Comparison of ENCODE assay signal across 3 worm cellular contexts in the genomic region with DNA sequence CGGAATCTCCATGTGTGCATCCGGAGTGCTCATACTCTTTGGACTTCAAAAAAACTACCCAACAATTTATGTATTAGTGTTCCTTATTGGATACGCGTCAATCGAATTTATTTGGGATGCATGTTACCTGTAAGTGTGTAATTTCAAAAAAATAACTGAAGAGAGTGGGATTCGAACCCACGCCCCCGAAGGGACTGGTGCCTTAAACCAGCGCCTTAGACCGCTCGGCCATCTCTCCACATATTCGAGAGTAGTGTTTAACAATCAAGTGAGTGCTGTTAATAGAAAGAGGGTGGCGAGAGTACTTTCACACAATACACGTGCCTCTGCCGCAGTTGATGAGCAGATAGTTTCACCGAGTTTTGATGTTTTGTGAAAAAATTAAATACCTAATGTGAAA.
TF ChIP-seq lines count a peak whose summit lies in the region.

No protein-coding gene starts in this region.

TF ChIP-seq in whole organism, L1 larva, 84 proteins besides CTCF, POLR2A, EP300 and RAD21 (continued from another document):
- TF ChIP-seq skn-1 (tag; optimal IDR thresholded peaks at IDR 0.05; lab: Kevin White, UChicago) = peak; percentile 26
- TF ChIP-seq hpl-2 (GFP tag; optimal IDR thresholded peaks at IDR 0.05; lab: Kevin White, UChicago) = peak; percentile 48
- TF ChIP-seq nhr-77 (tag; optimal IDR thresholded peaks at IDR 0.05; lab: Kevin White, UChicago) = peak; percentile 30
- peak; percentile 72 for TF ChIP-seq nhr-85 (tag; lab: Kevin White, UChicago)
- TF ChIP-seq aha-1 (tag; optimal IDR thresholded peaks at IDR 0.05; lab: Kevin White, UChicago) = no peak
- peak in 2 of 3 experiments; percentile 3 to 43 for TF ChIP-seq ceh-82 (tag; optimal IDR thresholded peaks at IDR 0.05; lab: Kevin White, UChicago)
- peak; percentile 53 for TF ChIP-seq lin-13 (GFP tag; optimal IDR thresholded peaks at IDR 0.05; lab: Kevin White, UChicago)
- TF ChIP-seq ztf-11 (tag; optimal IDR thresholded peaks at IDR 0.05; lab: Kevin White, UChicago) = no peak
- peak; percentile 15 for TF ChIP-seq unc-130 (tag; optimal IDR thresholded peaks at IDR 0.05; lab: Kevin White, UChicago)
- TF ChIP-seq mdl-1 (tag; optimal IDR thresholded peaks at IDR 0.05; lab: Kevin White, UChicago) = peak in 1 of 2 experiments; percentile 76
- TF ChIP-seq nhr-19 (GFP tag; conservative IDR thresholded peaks at IDR 0.05; lab: Robert Waterston, UW) = peak; percentile 65
- TF ChIP-seq lin-35 (GFP tag; optimal IDR thresholded peaks at IDR 0.05; lab: Kevin White, UChicago) = peak in 1 of 2 experiments; percentile 73
- TF ChIP-seq egl-27 (tag; optimal IDR thresholded peaks at IDR 0.05; lab: Kevin White, UChicago) = no peak
- no peak for TF ChIP-seq C34B4.2 (tag; optimal IDR thresholded peaks at IDR 0.05; lab: Kevin White, UChicago)
- TF ChIP-seq mab-9 (GFP tag; IDR thresholded peaks at IDR 0.05; lab: Robert Waterston, UW) = peak; percentile 46; the same call in 1 of the 2 replicates
- TF ChIP-seq nhr-28 (tag; optimal IDR thresholded peaks at IDR 0.05; lab: Kevin White, UChicago) = no peak
- TF ChIP-seq nhr-20 (tag; optimal IDR thresholded peaks at IDR 0.05; lab: Kevin White, UChicago) = peak; percentile 62
- TF ChIP-seq grh-1 (GFP tag; IDR thresholded peaks at IDR 0.05; lab: Robert Waterston, UW) = no peak
- peak; percentile 61 for TF ChIP-seq nhr-90 (tag; optimal IDR thresholded peaks at IDR 0.05; lab: Kevin White, UChicago; ENCODE audit: poor library complexity)
- TF ChIP-seq lin-14 (GFP tag; optimal IDR thresholded peaks at IDR 0.05; lab: Kevin White, UChicago) = peak; percentile 65
- TF ChIP-seq swsn-7 (tag; optimal IDR thresholded peaks at IDR 0.05; lab: Kevin White, UChicago) = peak; percentile 51
- peak; percentile 42 for TF ChIP-seq tbx-2 (tag; optimal IDR thresholded peaks at IDR 0.05; lab: Kevin White, UChicago)
- TF ChIP-seq ceh-88 (GFP tag; IDR thresholded peaks at IDR 0.05; lab: Robert Waterston, UW) = no peak
- TF ChIP-seq blmp-1 (tag; optimal IDR thresholded peaks at IDR 0.05; lab: Kevin White, UChicago) = peak; percentile 9
- peak; percentile 5 to 20 for TF ChIP-seq efl-1 (optimal IDR thresholded peaks at IDR 0.05; lab: Kevin White, UChicago)
- peak in 1 of 2 experiments; percentile 90 for TF ChIP-seq efl-1 (GFP tag; optimal IDR thresholded peaks at IDR 0.05 in 1 of 2; lab: Kevin White, UChicago)
- TF ChIP-seq Y116A8C.19 (tag; optimal IDR thresholded peaks at IDR 0.05; lab: Kevin White, UChicago; ENCODE audit: borderline replicate concordance) = no peak
- peak; percentile 59 for TF ChIP-seq xbp-1 (tag; optimal IDR thresholded peaks at IDR 0.05; lab: Kevin White, UChicago)
- no peak for TF ChIP-seq ceh-90 (tag; optimal IDR thresholded peaks at IDR 0.05; lab: Kevin White, UChicago)
- peak; percentile 73 for TF ChIP-seq snu-23 (GFP tag; optimal IDR thresholded peaks at IDR 0.05; lab: Kevin White, UChicago)
- no peak for TF ChIP-seq pag-3 (tag; optimal IDR thresholded peaks at IDR 0.05; lab: Kevin White, UChicago; ENCODE audit: borderline replicate concordance, insufficient read depth)
- no peak for TF ChIP-seq isw-1 (GFP tag; IDR thresholded peaks at IDR 0.05; lab: Robert Waterston, UW)
- TF ChIP-seq zag-1 (tag; optimal IDR thresholded peaks at IDR 0.05; lab: Kevin White, UChicago) = no peak
- TF ChIP-seq lsy-2 (tag; optimal IDR thresholded peaks at IDR 0.05; lab: Kevin White, UChicago) = peak; percentile 16 to 58
- TF ChIP-seq C04F5.9 (tag; optimal IDR thresholded peaks at IDR 0.05; lab: Kevin White, UChicago) = no peak
- TF ChIP-seq mep-1 (tag; optimal IDR thresholded peaks at IDR 0.05; lab: Kevin White, UChicago) = peak; percentile 31
- TF ChIP-seq vab-15 (tag; optimal IDR thresholded peaks at IDR 0.05; lab: Kevin White, UChicago) = no peak
- no peak for TF ChIP-seq efl-3 (GFP tag; optimal IDR thresholded peaks at IDR 0.05; lab: Kevin White, UChicago)
- TF ChIP-seq nhr-47 (tag; optimal IDR thresholded peaks at IDR 0.05; lab: Kevin White, UChicago) = peak; percentile 71
- TF ChIP-seq egl-13 (tag; optimal IDR thresholded peaks at IDR 0.05; lab: Kevin White, UChicago) = no peak

TF ChIP-seq in whole organism, L3 larva, 47 proteins besides CTCF, POLR2A, EP300 and RAD21 (continued from another document):
- TF ChIP-seq ZK546.5 (tag; optimal IDR thresholded peaks at IDR 0.05; lab: Kevin White, UChicago) = no peak
- TF ChIP-seq ceh-16 (tag; optimal IDR thresholded peaks at IDR 0.05; lab: Kevin White, UChicago) = no peak

TF ChIP-seq in whole organism, young adult, 124 proteins besides CTCF, POLR2A, EP300 and RAD21 (continued from another document and continues in another):
- TF ChIP-seq nfyb-1 (GFP tag; IDR thresholded peaks at IDR 0.05; lab: Robert Waterston, UW) = peak; percentile 82
- peak; percentile 56; the same call in 1 of the 2 replicates for TF ChIP-seq hmg-20 (GFP tag; IDR thresholded peaks at IDR 0.05; lab: Robert Waterston, UW)
- TF ChIP-seq die-1 (tag; optimal IDR thresholded peaks at IDR 0.05; lab: Kevin White, UChicago) = peak; percentile 88
- no peak for TF ChIP-seq dpl-1 (GFP tag; optimal IDR thresholded peaks at IDR 0.05; lab: Kevin White, UChicago)
- TF ChIP-seq tbp1 (GFP tag; optimal IDR thresholded peaks at IDR 0.05; lab: Kevin White, UChicago) = peak; percentile 95
- peak; percentile 49 for TF ChIP-seq madf-10 (tag; optimal IDR thresholded peaks at IDR 0.05; lab: Kevin White, UChicago)
- no peak for TF ChIP-seq cebp-2 (GFP tag; IDR thresholded peaks at IDR 0.05; lab: Robert Waterston, UW)
- peak; percentile 88 for TF ChIP-seq him-1 (tag; optimal IDR thresholded peaks at IDR 0.05; lab: Kevin White, UChicago)
- no peak for TF ChIP-seq lin-35 (GFP tag; optimal IDR thresholded peaks at IDR 0.05; lab: Kevin White, UChicago)
- 0 out of 2 replicates have a peak, but pooled peaks have one; percentile 48 for TF ChIP-seq mcd-1 (GFP tag; IDR thresholded peaks at IDR 0.05; lab: Robert Waterston, UW)
- peak; percentile 71 for TF ChIP-seq hrde-1 (tag; optimal IDR thresholded peaks at IDR 0.05; lab: Kevin White, UChicago; ENCODE audit: borderline replicate concordance)
- peak; percentile 88 for TF ChIP-seq dox-1 (GFP tag; IDR thresholded peaks at IDR 0.05; lab: Robert Waterston, UW)
- no peak for TF ChIP-seq F10E7.11 (tag; optimal IDR thresholded peaks at IDR 0.05; lab: Kevin White, UChicago)
- peak; percentile 12 for TF ChIP-seq tlf-1 (GFP tag; optimal IDR thresholded peaks at IDR 0.05; lab: Kevin White, UChicago)
- TF ChIP-seq nhr-90 (tag; optimal IDR thresholded peaks at IDR 0.05; lab: Kevin White, UChicago) = peak; percentile 82
- TF ChIP-seq hsf-1 (GFP tag; IDR thresholded peaks at IDR 0.05; lab: Robert Waterston, UW) = no peak
- TF ChIP-seq lir-1 (GFP tag; conservative IDR thresholded peaks at IDR 0.05; lab: Robert Waterston, UW) = no peak
- TF ChIP-seq rec-8 (tag; optimal IDR thresholded peaks at IDR 0.05; lab: Kevin White, UChicago) = peak; percentile 58 to 78
- peak; percentile 50; the same call in 1 of the 2 replicates for TF ChIP-seq rcor-1 (GFP tag; IDR thresholded peaks at IDR 0.05; lab: Robert Waterston, UW)
- TF ChIP-seq fkh-3 (tag; optimal IDR thresholded peaks at IDR 0.05; lab: Kevin White, UChicago) = peak; percentile 72
- no peak for TF ChIP-seq madf-8 (GFP tag; conservative IDR thresholded peaks at IDR 0.05; lab: Robert Waterston, UW)
- peak; percentile 47 for TF ChIP-seq T07F8.4 (tag; optimal IDR thresholded peaks at IDR 0.05; lab: Kevin White, UChicago)
- TF ChIP-seq B0336.3 (GFP tag; IDR thresholded peaks at IDR 0.05; lab: Robert Waterston, UW) = no peak
- TF ChIP-seq somi-1 (GFP tag; optimal IDR thresholded peaks at IDR 0.05; lab: Kevin White, UChicago) = peak; percentile 47
- TF ChIP-seq madf-3 (GFP tag; IDR thresholded peaks at IDR 0.05; lab: Robert Waterston, UW) = 0 out of 2 replicates have a peak, but pooled peaks have one; percentile 58
- 0 out of 2 replicates have a peak, but pooled peaks have one; percentile 39 for TF ChIP-seq Y53F4B.3 (GFP tag; IDR thresholded peaks at IDR 0.05; lab: Robert Waterston, UW)
- no peak for TF ChIP-seq ceh-58 (GFP tag; IDR thresholded peaks at IDR 0.05; lab: Robert Waterston, UW)
- peak; percentile 86 for TF ChIP-seq zim-3 (tag; optimal IDR thresholded peaks at IDR 0.05; lab: Kevin White, UChicago)
- TF ChIP-seq aptf-2 (GFP tag; conservative IDR thresholded peaks at IDR 0.05; lab: Robert Waterston, UW) = no peak
- TF ChIP-seq repo-1 (tag; optimal IDR thresholded peaks at IDR 0.05; lab: Kevin White, UChicago) = peak; percentile 35
- TF ChIP-seq ztf-6 (GFP tag; IDR thresholded peaks at IDR 0.05; lab: Robert Waterston, UW) = peak; percentile 35; the same call in 1 of the 2 replicates
- no peak for TF ChIP-seq F49E8.2 (tag; optimal IDR thresholded peaks at IDR 0.05; lab: Kevin White, UChicago; ENCODE audit: insufficient read depth)
- TF ChIP-seq F57C9.4 (tag; optimal IDR thresholded peaks at IDR 0.05; lab: Kevin White, UChicago) = no peak
- no peak for TF ChIP-seq F39B2.1 (GFP tag; IDR thresholded peaks at IDR 0.05; lab: Robert Waterston, UW)
- TF ChIP-seq ets-4 (GFP tag; optimal IDR thresholded peaks at IDR 0.05; lab: Kevin White, UChicago) = no peak
- TF ChIP-seq ceh-100 (GFP tag; IDR thresholded peaks at IDR 0.05; lab: Robert Waterston, UW) = peak; percentile 59
- TF ChIP-seq Y53G8AR.9 (GFP tag; conservative IDR thresholded peaks at IDR 0.05; lab: Robert Waterston, UW) = peak; percentile 47; the same call in 1 of the 2 replicates
- TF ChIP-seq ceh-40 (GFP tag; IDR thresholded peaks at IDR 0.05; lab: Robert Waterston, UW) = peak; percentile 85; the same call in 1 of the 2 replicates
- peak; percentile 58 for TF ChIP-seq unc-130 (GFP tag; optimal IDR thresholded peaks at IDR 0.05; lab: Kevin White, UChicago)
- TF ChIP-seq ceh-79 (tag; optimal IDR thresholded peaks at IDR 0.05; lab: Kevin White, UChicago) = peak; percentile 57
- TF ChIP-seq snpc-1.1 (tag; optimal IDR thresholded peaks at IDR 0.05; lab: Kevin White, UChicago; ENCODE audit: insufficient read depth) = peak; percentile 1
- TF ChIP-seq F52B5.7 (tag; optimal IDR thresholded peaks at IDR 0.05; lab: Kevin White, UChicago) = peak; percentile 64
- TF ChIP-seq mxl-1 (tag; optimal IDR thresholded peaks at IDR 0.05; lab: Kevin White, UChicago) = peak; percentile 72
- peak; percentile 32 for TF ChIP-seq egrh-3 (GFP tag; IDR thresholded peaks at IDR 0.05; lab: Robert Waterston, UW)
- TF ChIP-seq aptf-3 (GFP tag; IDR thresholded peaks at IDR 0.05; lab: Robert Waterston, UW) = 0 out of 2 replicates have a peak, but pooled peaks have one; percentile 49
- no peak for TF ChIP-seq efl-1 (GFP tag; optimal IDR thresholded peaks at IDR 0.05; lab: Kevin White, UChicago)
- TF ChIP-seq F33H1.4 (GFP tag; IDR thresholded peaks at IDR 0.05; lab: Robert Waterston, UW) = no peak
- no peak for TF ChIP-seq nfya-2 (GFP tag; IDR thresholded peaks at IDR 0.05; lab: Robert Waterston, UW)
- TF ChIP-seq egl-18 (GFP tag; IDR thresholded peaks at IDR 0.05; lab: Robert Waterston, UW) = no peak
- TF ChIP-seq lin-26 (GFP tag; IDR thresholded peaks at IDR 0.05; lab: Robert Waterston, UW) = no peak; the same call in 1 of the 2 replicates
- TF ChIP-seq ama-1 (optimal IDR thresholded peaks at IDR 0.05; lab: Kevin White, UChicago) = no peak
- peak; percentile 42 to 73 for TF ChIP-seq ama-1 (GFP tag; optimal IDR thresholded peaks at IDR 0.05; lab: Kevin White, UChicago)
- no peak for TF ChIP-seq ztf-26 (tag; optimal IDR thresholded peaks at IDR 0.05; lab: Kevin White, UChicago)
- no peak for TF ChIP-seq akir-1 (GFP tag; optimal IDR thresholded peaks at IDR 0.05; lab: Kevin White, UChicago)
- 0 out of 2 replicates have a peak, but pooled peaks have one; percentile 56 for TF ChIP-seq attf-6 (GFP tag; IDR thresholded peaks at IDR 0.05; lab: Robert Waterston, UW)
- peak; percentile 48 for TF ChIP-seq gei-17 (GFP tag; optimal IDR thresholded peaks at IDR 0.05; lab: Kevin White, UChicago)
- peak; percentile 80 for TF ChIP-seq hmg-1.2 (GFP tag; IDR thresholded peaks at IDR 0.05; lab: Robert Waterston, UW)
- TF ChIP-seq bed-1 (GFP tag; IDR thresholded peaks at IDR 0.05; lab: Robert Waterston, UW) = no peak
- peak; percentile 42 for TF ChIP-seq lin-54 (GFP tag; optimal IDR thresholded peaks at IDR 0.05; lab: Kevin White, UChicago)
- TF ChIP-seq C17E4.6 (GFP tag; IDR thresholded peaks at IDR 0.05; lab: Robert Waterston, UW) = no peak
- TF ChIP-seq atf-7 (tag; optimal IDR thresholded peaks at IDR 0.05; lab: Kevin White, UChicago) = no peak
- TF ChIP-seq ztf-18 (tag; optimal IDR thresholded peaks at IDR 0.05; lab: Kevin White, UChicago) = no peak
- TF ChIP-seq ztf-28 (GFP tag; IDR thresholded peaks at IDR 0.05; lab: Robert Waterston, UW) = no peak
- no peak for TF ChIP-seq F22D6.2 (tag; optimal IDR thresholded peaks at IDR 0.05; lab: Kevin White, UChicago)
- peak; percentile 64 for TF ChIP-seq mes-4 (tag; optimal IDR thresholded peaks at IDR 0.05; lab: Kevin White, UChicago)
- TF ChIP-seq snpc-1.3 (tag; optimal IDR thresholded peaks at IDR 0.05; lab: Kevin White, UChicago; ENCODE audit: insufficient read depth) = peak; percentile 44
- no peak for TF ChIP-seq ztf-22 (GFP tag; optimal IDR thresholded peaks at IDR 0.05; lab: Kevin White, UChicago)
- TF ChIP-seq ccch-3 (GFP tag; optimal IDR thresholded peaks at IDR 0.05; lab: Kevin White, UChicago) = no peak
- no peak for TF ChIP-seq snpc-4 (GFP tag; optimal IDR thresholded peaks at IDR 0.05; lab: Kevin White, UChicago)
- peak in 2 of 4 experiments; percentile 20 to 65 for TF ChIP-seq snpc-4 (tag; optimal IDR thresholded peaks at IDR 0.05; lab: Kevin White, UChicago)
- TF ChIP-seq nhr-120 (GFP tag; IDR thresholded peaks at IDR 0.05; lab: Robert Waterston, UW) = no peak
- TF ChIP-seq attf-3 (GFP tag; conservative IDR thresholded peaks at IDR 0.05; lab: Robert Waterston, UW) = no peak
- TF ChIP-seq egl-44 (GFP tag; IDR thresholded peaks at IDR 0.05; lab: Robert Waterston, UW) = 0 out of 2 replicates have a peak, but pooled peaks have one; percentile 72
- peak; percentile 55 for TF ChIP-seq attf-5 (GFP tag; optimal IDR thresholded peaks at IDR 0.05; lab: Kevin White, UChicago)
- TF ChIP-seq zfh-2 (GFP tag; conservative IDR thresholded peaks at IDR 0.05; lab: Robert Waterston, UW) = no peak
- TF ChIP-seq snpc-3.4 (tag; optimal IDR thresholded peaks at IDR 0.05; lab: Kevin White, UChicago) = peak; percentile 42
- peak; percentile 93 for TF ChIP-seq B0261.1 (tag; optimal IDR thresholded peaks at IDR 0.05; lab: Kevin White, UChicago)
- TF ChIP-seq sea-2 (GFP tag; IDR thresholded peaks at IDR 0.05; lab: Robert Waterston, UW) = no peak
- TF ChIP-seq hlh-12 (tag; optimal IDR thresholded peaks at IDR 0.05; lab: Kevin White, UChicago) = peak; percentile 46
- no peak for TF ChIP-seq ceh-91 (GFP tag; IDR thresholded peaks at IDR 0.05; lab: Robert Waterston, UW)
- TF ChIP-seq sptf-2 (GFP tag; optimal IDR thresholded peaks at IDR 0.05; lab: Kevin White, UChicago) = peak; percentile 37
- TF ChIP-seq ZK185.1 (tag; optimal IDR thresholded peaks at IDR 0.05; lab: Kevin White, UChicago; ENCODE audit: poor library complexity, severe bottlenecking) = peak; percentile 80
- peak; percentile 85 for TF ChIP-seq rpc-1 (optimal IDR thresholded peaks at IDR 0.05; lab: Kevin White, UChicago)
- peak; percentile 89 for TF ChIP-seq rpc-1 (tag; optimal IDR thresholded peaks at IDR 0.05; lab: Kevin White, UChicago)
- peak; percentile 34 for TF ChIP-seq T26A5.8 (tag; optimal IDR thresholded peaks at IDR 0.05; lab: Kevin White, UChicago)
- peak; percentile 28 for TF ChIP-seq ztf-3 (GFP tag; optimal IDR thresholded peaks at IDR 0.05; lab: Kevin White, UChicago)
- TF ChIP-seq ceh-27 (GFP tag; optimal IDR thresholded peaks at IDR 0.05; lab: Kevin White, UChicago) = peak; percentile 19
- TF ChIP-seq nhr-80 (tag; optimal IDR thresholded peaks at IDR 0.05; lab: Kevin White, UChicago) = peak; percentile 36
